Fruit fly (Drosophila melanogaster): ENCODE measurements around the gene Cyp4ae1.

The Cyp4ae1 gene

DNA sequence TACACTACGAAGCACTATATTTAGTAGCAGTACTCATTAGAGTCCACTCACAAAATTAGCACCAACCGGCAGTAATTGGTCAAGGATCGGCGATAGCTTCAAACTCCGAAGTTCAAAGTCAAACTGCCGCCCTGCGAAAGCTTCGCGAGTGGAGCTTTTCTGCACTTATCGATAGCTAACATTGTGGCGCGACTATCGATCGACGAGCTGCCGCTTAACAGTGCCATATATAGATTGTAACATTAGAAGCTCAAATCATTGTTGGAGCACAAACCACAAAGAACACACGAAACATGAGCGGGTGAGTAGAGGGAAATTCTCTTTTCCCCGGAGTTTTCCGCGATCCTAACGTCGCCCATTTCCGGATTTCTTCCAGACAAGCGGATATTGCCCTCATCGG, 33.7 kb upstream of the Cyp4ae1 start, which contains the start of gene Pgd (continued):
- TF ChIP-seq Doc3 (GFP tag; IDR thresholded peaks at IDR 0.05; ENCODE audit: partially characterized antibody) (peak; percentile 58; the same call in 2 of the 3 replicates), CG34224 (GFP tag; IDR thresholded peaks at IDR 0.05; ENCODE audit: partially characterized antibody) (peak; percentile 50; the same call in 2 of the 3 replicates), Fer1 (GFP tag; optimal IDR thresholded peaks at IDR 0.05) (peak; percentile 37), CG16813 (GFP tag; IDR thresholded peaks at IDR 0.05; ENCODE audit: partially characterized antibody) (peak; percentile 47; the same call in 1 of the 3 replicates), CG3726 (GFP tag; IDR thresholded peaks at IDR 0.05) (no peak), Scr (GFP tag; IDR thresholded peaks at IDR 0.05; ENCODE audit: partially characterized antibody) (peak; percentile 44), HLH4C (GFP tag; IDR thresholded peaks at IDR 0.05; ENCODE audit: partially characterized antibody) (peak; percentile 51; the same call in 2 of the 3 replicates), ftz-f1 (GFP tag; optimal IDR thresholded peaks at IDR 0.05) (peak; percentile 63), Bteb2 (GFP tag; optimal IDR thresholded peaks at IDR 0.05) (no peak), CG6854 (GFP tag; optimal IDR thresholded peaks at IDR 0.05) (peak; percentile 14), Med (GFP tag) (peak; percentile 49), CG1602 (GFP tag; optimal IDR thresholded peaks at IDR 0.05) (no peak), Jarid2 (GFP tag; optimal IDR thresholded peaks at IDR 0.05) (peak; percentile 15), CG8478 (optimal IDR thresholded peaks at IDR 0.05) (no peak), BEAF-32 (GFP tag; optimal IDR thresholded peaks at IDR 0.05) (peak; percentile 71), Hr78 (GFP tag; optimal IDR thresholded peaks at IDR 0.05) (peak in 1 of 2 experiments; percentile 23), Opbp (GFP tag; IDR thresholded peaks at IDR 0.05; ENCODE audit: partially characterized antibody) (peak; percentile 62), zen2 (GFP tag; IDR thresholded peaks at IDR 0.05; ENCODE audit: partially characterized antibody) (peak; percentile 37; the same call in 1 of the 3 replicates), CG17829 (tag; optimal IDR thresholded peaks at IDR 0.05) (no peak), Dp (GFP tag; optimal IDR thresholded peaks at IDR 0.05) (peak; percentile 75), E2f2 (GFP tag; IDR thresholded peaks at IDR 0.05) (peak; percentile 82), Myb (GFP tag; optimal IDR thresholded peaks at IDR 0.05) (peak; percentile 73), inv (GFP tag; IDR thresholded peaks at IDR 0.05; ENCODE audit: partially characterized antibody) (peak; percentile 34; the same call in 1 of the 2 replicates), CG10321 (GFP tag; IDR thresholded peaks at IDR 0.05) (no peak), Stat92E (GFP tag; optimal IDR thresholded peaks at IDR 0.05) (no peak), CG5953 (GFP tag; IDR thresholded peaks at IDR 0.05) (no peak), CG15514 (GFP tag; optimal IDR thresholded peaks at IDR 0.05) (peak; percentile 39), hbn (GFP tag; IDR thresholded peaks at IDR 0.05; ENCODE audit: partially characterized antibody) (peak; percentile 64), Dll (GFP tag; IDR thresholded peaks at IDR 0.05; ENCODE audit: partially characterized antibody) (peak; percentile 57; the same call in 2 of the 4 replicates), CG8290 (GFP tag; optimal IDR thresholded peaks at IDR 0.05) (no peak), CG8290 (tag; optimal IDR thresholded peaks at IDR 0.05) (peak in 1 of 2 experiments; percentile 24), pan (optimal IDR thresholded peaks at IDR 0.05) (no peak), pan (GFP tag; optimal IDR thresholded peaks at IDR 0.05 in 1 of 2, IDR thresholded peaks at IDR 0.05 in 1 of 2) (peak in 1 of 2 experiments; percentile 29), CG6813 (GFP tag; optimal IDR thresholded peaks at IDR 0.05) (no peak), gcm2 (GFP tag; optimal IDR thresholded peaks at IDR 0.05) (no peak), vnd (GFP tag; IDR thresholded peaks at IDR 0.05; ENCODE audit: partially characterized antibody) (peak; percentile 43; the same call in 1 of the 3 replicates), CG13296 (GFP tag; optimal IDR thresholded peaks at IDR 0.05) (peak; percentile 25), pzg (GFP tag; optimal IDR thresholded peaks at IDR 0.05) (peak; percentile 56), amos (GFP tag; IDR thresholded peaks at IDR 0.05; ENCODE audit: partially characterized antibody) (peak; percentile 69; the same call in 1 of the 2 replicates), CG6791 (GFP tag; IDR thresholded peaks at IDR 0.05; ENCODE audit: partially characterized antibody) (peak; percentile 60; the same call in 2 of the 3 replicates), HmgZ (tag; optimal IDR thresholded peaks at IDR 0.05) (no peak), Dref (GFP tag; IDR thresholded peaks at IDR 0.05) (peak; percentile 68), MESR4 (GFP tag; optimal IDR thresholded peaks at IDR 0.05) (peak; percentile 12), Bgb (GFP tag; IDR thresholded peaks at IDR 0.05; ENCODE audit: partially characterized antibody) (peak; percentile 73), Nf-YC (tag; optimal IDR thresholded peaks at IDR 0.05) (peak; percentile 12), da (GFP tag; optimal IDR thresholded peaks at IDR 0.05) (no peak), mirr (GFP tag; optimal IDR thresholded peaks at IDR 0.05) (peak; percentile 3), lmd (GFP tag; IDR thresholded peaks at IDR 0.05) (no peak)
